Worm (Caenorhabditis elegans) whole organism, L4 larva: ENCODE data around the gene rpn-6.2.
"Not testable (repeated sequence)": the region's sequence is repeated elsewhere in the genome, so short reads cannot be mapped to it uniquely, and the experiment has no call there.

ENCODE experiments used
- D1046.2 ChIP-seq: fragments of 200-800 bp; sonication (Bioruptor generic); IDR thresholded peaks from 2 replicates; pipeline ENCODE4 v1.3.6; 2022; ENCODE audit warnings: missing genetic modification characterization, missing compliant biosample characterization
- F10B5.3 ChIP-seq: sonication (generic microtip); optimal IDR thresholded peaks from 2 replicates; lab custom pipeline; 2016; ENCODE audit warnings: mild to moderate bottlenecking, missing genetic modification characterization, missing compliant biosample characterization
- F26F4.8 ChIP-seq: fragments of 200-800 bp; sonication (Bioruptor generic); conservative IDR thresholded peaks from 2 replicates; pipeline ENCODE4 v1.3.6; 2022; ENCODE audit warnings: missing genetic modification characterization, missing compliant biosample characterization
- Y105C5A.15 ChIP-seq: fragments of 200-800 bp; sonication (Bioruptor generic); IDR thresholded peaks from 2 replicates; pipeline ENCODE4 v1.3.6; 2022; ENCODE audit warnings: missing genetic modification characterization, missing compliant biosample characterization
- Y5F2A.4 ChIP-seq: fragments of 200-800 bp; sonication (Bioruptor generic); optimal IDR thresholded peaks from 2 replicates; lab custom pipeline; 2018; ENCODE audit warnings: mild to moderate bottlenecking, missing genetic modification characterization, missing compliant biosample characterization
- Y75B8A.6 ChIP-seq: fragments of 200-800 bp; sonication (Bioruptor generic); IDR thresholded peaks from 2 replicates; pipeline ENCODE4 v1.3.6; 2022; ENCODE audit warnings: missing genetic modification reagents, missing genetic modification characterization, missing compliant biosample characterization
- ZK546.5 ChIP-seq, 2 experiments: sonication (generic microtip); optimal IDR thresholded peaks; 2 replicates each; lab custom pipeline; 2017; ENCODE audit warnings: missing biosample characterization in 2 of 2, missing genetic modification characterization in 2 of 2
- aha-1 ChIP-seq: fragments of 150-350 bp; peaks from one replicate; lab custom pipeline; 2014; ENCODE audit warnings: missing biosample characterization, missing genetic modification characterization
- aly-2 ChIP-seq: sonication (generic microtip); optimal IDR thresholded peaks from 2 replicates; lab custom pipeline; 2018; ENCODE audit warnings: missing biosample characterization, missing genetic modification characterization
- arid-1 ChIP-seq: fragments of 200-800 bp; sonication (Bioruptor generic); conservative IDR thresholded peaks from 2 replicates; pipeline ENCODE4 v1.3.6; 2022; ENCODE audit warnings: missing genetic modification reagents, missing genetic modification characterization, missing compliant biosample characterization
- attf-4 ChIP-seq: sonication (generic microtip); optimal IDR thresholded peaks from 3 replicates; lab custom pipeline; 2017; ENCODE audit warnings: missing biosample characterization, missing genetic modification characterization
- ceh-20 ChIP-seq: fragments of 200-800 bp; sonication (Bioruptor generic); IDR thresholded peaks from 2 replicates; pipeline ENCODE4 v1.3.6; 2022; ENCODE audit warnings: missing genetic modification reagents, missing genetic modification characterization, missing compliant biosample characterization
- ceh-28 ChIP-seq: fragments of 150-350 bp; optimal IDR thresholded peaks from 2 replicates; lab custom pipeline; 2014; ENCODE audit warnings: missing biosample characterization, missing genetic modification reagents, missing genetic modification characterization
- ctbp-1 ChIP-seq: fragments of 200-800 bp; sonication (Bioruptor generic); IDR thresholded peaks from 2 replicates; pipeline ENCODE4 v1.3.6; 2022; ENCODE audit warnings: missing genetic modification reagents, missing genetic modification characterization, missing compliant biosample characterization
- daf-12 ChIP-seq: fragments of 150-350 bp; optimal IDR thresholded peaks from 2 replicates; lab custom pipeline; 2014; ENCODE audit warnings: missing biosample characterization, missing genetic modification reagents, missing genetic modification characterization
- daf-19 ChIP-seq: fragments of 200-800 bp; sonication (Bioruptor generic); conservative IDR thresholded peaks from 2 replicates; pipeline ENCODE4 v1.3.6; 2022; ENCODE audit warnings: missing genetic modification characterization, missing compliant biosample characterization
- daf-8 ChIP-seq: fragments of 200-800 bp; sonication (Bioruptor generic); IDR thresholded peaks from 2 replicates; pipeline ENCODE4 v1.3.6; 2022; ENCODE audit warnings: missing genetic modification characterization, missing compliant biosample characterization
- egl-43 ChIP-seq: fragments of 200-800 bp; sonication (Bioruptor generic); IDR thresholded peaks from 2 replicates; pipeline ENCODE4 v1.3.6; 2022; ENCODE audit warnings: missing genetic modification reagents, missing genetic modification characterization, missing compliant biosample characterization
- fkh-10 ChIP-seq: fragments of 150-350 bp; optimal IDR thresholded peaks from 2 replicates; lab custom pipeline; 2014; ENCODE audit warnings: missing biosample characterization, missing genetic modification reagents, missing genetic modification characterization
- fos-1 ChIP-seq: fragments of 150-350 bp; optimal IDR thresholded peaks from 2 replicates; lab custom pipeline; 2014; ENCODE audit warnings: missing biosample characterization, missing genetic modification characterization
- jun-1 ChIP-seq: fragments of 150-350 bp; optimal IDR thresholded peaks from 2 replicates; lab custom pipeline; 2014; ENCODE audit warnings: missing biosample characterization, missing genetic modification reagents, missing genetic modification characterization
- lin-1 ChIP-seq: fragments of 200-800 bp; sonication (Bioruptor generic); IDR thresholded peaks from 2 replicates; pipeline ENCODE4 v1.3.6; 2022; ENCODE audit warnings: missing genetic modification reagents, missing genetic modification characterization, missing compliant biosample characterization
- lin-38 ChIP-seq: fragments of 200-800 bp; sonication (Bioruptor generic); IDR thresholded peaks from 2 replicates; pipeline ENCODE4 v1.3.6; 2022; ENCODE audit warnings: missing genetic modification reagents, missing genetic modification characterization, missing compliant biosample characterization
- lin-39 ChIP-seq: fragments of 150-350 bp; optimal IDR thresholded peaks from 2 replicates; lab custom pipeline; 2014; ENCODE audit warnings: missing biosample characterization, missing genetic modification reagents, missing genetic modification characterization
- mdt-29 ChIP-seq: fragments of 200-800 bp; sonication (Bioruptor generic); IDR thresholded peaks from 2 replicates; pipeline ENCODE4 v1.3.6; 2022; ENCODE audit warnings: missing genetic modification reagents, missing genetic modification characterization, missing compliant biosample characterization
- mep-1 ChIP-seq: fragments of 150-350 bp; sonication (generic microtip); optimal IDR thresholded peaks from 3 replicates; lab custom pipeline; 2014; ENCODE audit warnings: missing biosample characterization, missing genetic modification characterization
- mes-2 ChIP-seq: sonication (generic microtip); optimal IDR thresholded peaks from 2 replicates; lab custom pipeline; 2016; ENCODE audit warnings: missing genotype, mild to moderate bottlenecking, missing genetic modification characterization, missing compliant biosample characterization; ENCODE audit not compliant: poor library complexity, severe bottlenecking
- nhr-41 ChIP-seq: fragments of 200-800 bp; sonication (Bioruptor generic); IDR thresholded peaks from 2 replicates; pipeline ENCODE4 v1.3.6; 2022; ENCODE audit warnings: missing genetic modification reagents, missing genetic modification characterization, missing compliant biosample characterization
- nhr-76 ChIP-seq: fragments of 150-350 bp; optimal IDR thresholded peaks from 2 replicates; lab custom pipeline; 2014; ENCODE audit warnings: missing biosample characterization, missing genetic modification characterization
- nhr-77 ChIP-seq: fragments of 150-350 bp; optimal IDR thresholded peaks from 2 replicates; lab custom pipeline; 2014; ENCODE audit warnings: missing biosample characterization, missing genetic modification characterization
- pha-4 ChIP-seq, 2 experiments: fragments of 150-350 bp in 1 of 2; fragments of 200-800 bp in 1 of 2; sonication (Bioruptor generic) in 1 of 2; IDR thresholded peaks in 1 of 2; optimal IDR thresholded peaks in 1 of 2; 2 replicates each; pipeline versions ENCODE4 v1.3.6 to Lab custom; 2014 to 2022; ENCODE audit warnings: missing genetic modification characterization in 2 of 2, missing genetic modification reagents in 2 of 2, missing biosample characterization in 1 of 2, missing compliant biosample characterization in 1 of 2
- php-3 ChIP-seq: fragments of 200-800 bp; sonication (Bioruptor generic); IDR thresholded peaks from 2 replicates; pipeline ENCODE4 v1.3.6; 2022; ENCODE audit warnings: missing genetic modification reagents, missing genetic modification characterization, missing compliant biosample characterization
- pqm-1 ChIP-seq: sonication (generic microtip); optimal IDR thresholded peaks from 2 replicates; lab custom pipeline; 2017; ENCODE audit warnings: missing biosample characterization, missing genetic modification characterization
- set-16 ChIP-seq: fragments of 200-800 bp; sonication (Bioruptor generic); IDR thresholded peaks from 2 replicates; pipeline ENCODE4 v1.3.6; 2022; ENCODE audit warnings: missing genetic modification reagents, missing genetic modification characterization, missing compliant biosample characterization
- snpc-4 ChIP-seq: fragments of 150-350 bp; optimal IDR thresholded peaks from 2 replicates; lab custom pipeline; 2014; ENCODE audit warnings: missing biosample characterization, missing genetic modification characterization
- unc-39 ChIP-seq: sonication (generic microtip); optimal IDR thresholded peaks from 2 replicates; lab custom pipeline; 2017; ENCODE audit warnings: missing biosample characterization, missing genetic modification characterization
- zfp-2 ChIP-seq: sonication (generic microtip); optimal IDR thresholded peaks from 2 replicates; lab custom pipeline; 2016; ENCODE audit warnings: mild to moderate bottlenecking, missing genetic modification characterization, missing compliant biosample characterization
- zip-2 ChIP-seq: fragments of 150-350 bp; optimal IDR thresholded peaks from 2 replicates; lab custom pipeline; 2014; ENCODE audit warnings: missing biosample characterization, missing genetic modification characterization
- ztf-7 ChIP-seq: fragments of 150-350 bp; optimal IDR thresholded peaks from 2 replicates; lab custom pipeline; 2014; ENCODE audit warnings: missing biosample characterization, missing genetic modification characterization

Gene rpn-6.2

DNA sequence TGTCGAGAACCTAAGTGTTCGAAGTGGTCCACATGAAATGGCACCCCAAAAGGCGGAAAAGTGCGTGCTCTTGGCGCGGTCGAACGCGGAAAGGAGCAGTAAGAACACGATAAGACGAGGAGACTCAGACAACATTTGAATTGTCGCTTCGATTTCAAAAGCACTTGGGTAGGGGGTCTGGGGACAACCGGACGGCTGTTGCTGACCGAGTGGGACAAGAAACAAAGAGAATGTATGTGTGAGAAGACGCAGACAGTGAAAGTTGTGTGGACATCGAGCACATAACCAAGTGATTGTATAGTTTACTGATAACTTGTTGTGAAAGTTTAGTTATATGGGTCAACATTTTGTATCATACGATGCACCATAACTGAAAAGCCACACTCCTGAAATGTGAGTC, 5.4 kb upstream of the rpn-6.2 start (continued):
- TF ChIP-seq nhr-76 (tag; lab: Kevin White, UChicago) (no peak), ceh-28 (tag; lab: Kevin White, UChicago) (no peak), fkh-10 (no peak), mep-1 (peak; percentile 20), ctbp-1 (GFP tag; lab: Robert Waterston, UW) (no peak), pqm-1 (tag; lab: Kevin White, UChicago) (peak; percentile 17), mes-2 (tag; lab: Kevin White, UChicago) (peak; percentile 51)

DNA sequence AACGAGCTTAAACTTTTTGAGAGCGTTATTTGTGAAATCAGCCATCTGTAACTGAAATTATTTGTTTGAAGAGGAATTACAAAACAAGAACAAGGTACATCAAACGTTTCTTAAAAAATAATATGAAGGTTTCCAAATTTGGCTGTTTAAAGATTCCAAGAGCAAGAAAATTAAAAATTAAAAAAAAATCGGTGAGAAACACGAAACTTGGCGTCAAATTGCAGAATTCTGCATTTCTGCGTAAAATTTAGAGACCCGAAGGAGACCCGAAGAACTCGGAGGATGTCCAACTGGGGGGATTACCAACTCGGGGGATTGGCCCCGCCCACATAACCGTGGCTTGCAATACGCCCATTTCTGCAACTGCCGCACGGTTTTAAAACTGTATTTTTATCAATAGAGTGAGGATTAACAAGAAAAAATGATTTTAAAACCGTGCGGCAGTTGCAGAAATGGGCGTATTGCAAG, 4.1 kb upstream of the rpn-6.2 start, which contains the start of gene rab-6.1:
Gene rab-6.1 (minus strand): TSS at position 51 of the 468 bp plus-strand sequence.
- not testable (repeated sequence) for TF ChIP-seq nhr-77 (tag; lab: Kevin White, UChicago); Y75B8A.6 (GFP tag; lab: Robert Waterston, UW); set-16 (GFP tag; lab: Robert Waterston, UW)
- TF ChIP-seq, all 104 proteins: peak for 0; not testable (repeated sequence) for 104

DNA sequence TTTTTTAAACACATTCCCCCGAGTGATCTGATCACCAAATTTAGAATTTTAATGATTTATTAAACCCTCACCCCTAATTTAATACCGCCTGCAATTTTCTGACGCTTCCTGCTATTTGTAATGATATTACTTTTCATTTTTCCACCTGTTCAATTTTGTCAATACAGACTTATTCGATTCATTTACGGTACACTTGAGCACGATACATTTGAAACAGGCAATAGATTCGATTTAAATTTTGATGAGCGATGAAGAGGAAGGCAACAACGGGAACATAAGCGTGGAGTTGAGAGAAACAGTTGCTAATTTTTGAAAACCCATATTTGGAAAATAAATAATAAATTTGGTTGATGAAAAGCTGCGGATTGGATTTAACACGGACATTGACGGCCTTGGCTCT, 2.9 kb upstream of the rpn-6.2 start:
- TF ChIP-seq unc-39 = no peak
- peak; percentile 1 for TF ChIP-seq aha-1 (tag; lab: Kevin White, UChicago)
- TF ChIP-seq set-16 (GFP tag; lab: Robert Waterston, UW) = no peak

DNA sequence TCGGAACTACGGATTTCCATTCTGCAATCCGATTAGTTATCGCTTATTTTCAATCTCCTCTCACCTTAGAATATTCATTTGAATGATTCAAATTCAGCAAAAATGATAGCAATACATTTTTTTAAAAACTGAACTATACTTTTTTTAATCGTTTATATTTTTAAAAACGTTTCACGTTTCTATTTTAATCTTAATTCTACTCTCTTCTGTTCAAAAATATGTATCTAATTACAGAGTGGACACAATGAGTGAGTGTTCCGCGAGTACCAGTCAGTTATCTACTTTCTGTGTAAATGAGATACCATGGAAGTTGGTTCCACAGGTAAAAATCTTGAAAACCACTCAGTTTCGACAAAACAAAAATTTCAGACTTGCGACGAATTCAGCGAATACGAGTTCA, 746 bp upstream of the rpn-6.2 start, which contains the start of the genes F59B2.15 and zif-1:
Gene F59B2.15 (minus strand): TSS at position 101 of the 400 bp plus-strand sequence.
Gene zif-1 (plus strand): TSS at position 235 of the 400 bp plus-strand sequence.
- no peak for TF ChIP-seq nhr-41 (GFP tag; lab: Robert Waterston, UW)
- no peak for TF ChIP-seq mdt-29 (GFP tag; lab: Robert Waterston, UW)
- no peak for TF ChIP-seq daf-8 (GFP tag; lab: Robert Waterston, UW)
- TF ChIP-seq jun-1 = no peak
- no peak for TF ChIP-seq lin-1 (GFP tag; lab: Robert Waterston, UW)

DNA sequence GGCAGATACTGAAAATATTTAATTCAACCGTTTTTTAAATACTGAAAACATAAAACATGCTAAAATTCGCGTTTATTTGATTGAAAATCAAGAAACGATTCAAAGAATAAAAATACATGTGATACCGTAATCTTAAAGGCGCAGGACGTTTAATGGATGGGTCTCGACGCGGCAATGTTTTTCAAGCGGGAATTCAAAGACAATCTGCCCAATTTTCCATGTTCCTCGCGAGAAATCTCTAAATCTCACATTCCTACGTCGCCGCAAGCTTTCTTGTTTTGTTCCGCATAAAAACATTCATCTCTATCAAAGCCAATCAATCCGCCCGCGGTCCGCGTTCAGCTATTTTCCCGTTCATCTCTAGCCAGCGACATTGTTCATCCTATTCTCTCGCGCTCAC, 308 bp downstream of the rpn-6.2 start:
- TF ChIP-seq lin-38 (GFP tag; lab: Robert Waterston, UW) (0 out of 2 replicates have a peak, but pooled peaks have one; percentile 13), aha-1 (tag; lab: Kevin White, UChicago) (peak; percentile 51), Y105C5A.15 (GFP tag; lab: Robert Waterston, UW) (no peak)

DNA sequence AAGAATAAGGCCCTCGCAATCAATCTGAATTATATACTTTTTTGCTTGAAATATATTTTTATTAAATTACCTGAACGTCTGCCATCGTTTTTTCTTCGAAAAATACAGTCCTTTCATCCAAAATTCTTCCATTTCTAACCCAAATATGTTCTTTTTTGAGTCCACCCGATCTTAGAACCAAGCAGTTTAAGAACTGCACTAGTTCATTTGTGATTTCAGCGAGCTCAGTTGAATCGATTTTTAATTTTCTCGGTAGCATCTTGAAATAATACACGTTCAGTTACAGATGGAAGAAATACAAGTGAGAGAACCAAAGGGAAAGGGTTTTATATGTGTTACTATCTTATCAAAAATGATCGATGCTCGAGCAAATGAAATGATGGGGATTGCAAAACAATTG, 2.3 kb downstream of the rpn-6.2 start, which contains the start of gene F59B2.3:
Gene F59B2.3 (minus strand): TSS at position 259 of the 400 bp plus-strand sequence.
- TF ChIP-seq F10B5.3 = no peak
- no peak for TF ChIP-seq ceh-28 (tag; lab: Kevin White, UChicago)
- TF ChIP-seq arid-1 = 0 out of 2 replicates have a peak, but pooled peaks have one; percentile 25
- TF ChIP-seq snpc-4 = no peak
- no peak for TF ChIP-seq egl-43
- no peak for TF ChIP-seq F26F4.8 (GFP tag; lab: Robert Waterston, UW)
- no peak for TF ChIP-seq ztf-7 (tag; lab: Kevin White, UChicago)
- no peak for TF ChIP-seq fkh-10
- TF ChIP-seq attf-4 = no peak
- TF ChIP-seq pqm-1 (tag; lab: Kevin White, UChicago) = peak; percentile 35
- 0 out of 2 replicates have a peak, but pooled peaks have one; percentile 6 for TF ChIP-seq lin-38 (GFP tag; lab: Robert Waterston, UW)
- TF ChIP-seq daf-19 (GFP tag; lab: Robert Waterston, UW) = no peak
- no peak for TF ChIP-seq ctbp-1 (GFP tag; lab: Robert Waterston, UW)
- no peak for TF ChIP-seq Y75B8A.6 (GFP tag; lab: Robert Waterston, UW)
- no peak for TF ChIP-seq zfp-2 (tag; lab: Kevin White, UChicago)
- no peak for TF ChIP-seq fos-1 (tag; lab: Kevin White, UChicago)
- TF ChIP-seq nhr-77 (tag; lab: Kevin White, UChicago) = no peak
- no peak for TF ChIP-seq daf-12 (tag; lab: Kevin White, UChicago)
- no peak for TF ChIP-seq ceh-20 (GFP tag; lab: Robert Waterston, UW)
- TF ChIP-seq aha-1 (tag; lab: Kevin White, UChicago) = peak; percentile 68
- TF ChIP-seq aly-2 = no peak
- no peak for TF ChIP-seq mep-1
- no peak for TF ChIP-seq zip-2 (tag; lab: Kevin White, UChicago)
- TF ChIP-seq pha-4 (GFP tag; IDR thresholded peaks at IDR 0.05; lab: Robert Waterston, UW) = no peak
- no peak for TF ChIP-seq pha-4 (tag; optimal IDR thresholded peaks at IDR 0.05; lab: Kevin White, UChicago)
- TF ChIP-seq lin-1 (GFP tag; lab: Robert Waterston, UW) = no peak
- TF ChIP-seq Y5F2A.4 (GFP tag; lab: Kevin White, UChicago) = peak; percentile 4
- no peak for TF ChIP-seq lin-39 (tag; lab: Kevin White, UChicago)
- TF ChIP-seq unc-39 = no peak
- TF ChIP-seq ZK546.5 (tag; optimal IDR thresholded peaks at IDR 0.05; lab: Kevin White, UChicago) = no peak
- no peak for TF ChIP-seq php-3 (GFP tag; lab: Robert Waterston, UW)
- TF ChIP-seq D1046.2 = no peak
